Fruit fly (Drosophila melanogaster) whole organism, pupa: Measurements from ENCODE around the gene CG9467.

Source experiments
- CG10348 ChIP-seq: fragments of 200-800 bp; sonication (Bioruptor generic); IDR thresholded peaks from 2 replicates; pipeline ENCODE4 v1.3.6; 2022; ENCODE audit warnings: missing biosample characterization, missing genetic modification characterization
- CG13204 ChIP-seq: fragments of 200-800 bp; sonication (Bioruptor generic); optimal IDR thresholded peaks from 2 replicates; lab custom pipeline; 2018; ENCODE audit warnings: missing biosample characterization, mild to moderate bottlenecking, missing genetic modification characterization, moderate library complexity
- CG17806 ChIP-seq: fragments of 200-800 bp; sonication (Bioruptor generic); optimal IDR thresholded peaks from 2 replicates; lab custom pipeline; 2018; ENCODE audit warnings: missing biosample characterization, mild to moderate bottlenecking, missing genetic modification characterization, moderate library complexity
- CG32121 ChIP-seq: fragments of 200-800 bp; sonication (Bioruptor generic); IDR thresholded peaks from 2 replicates; pipeline ENCODE4 v1.3.6; 2022; ENCODE audit warnings: missing biosample characterization, missing genetic modification characterization
- CG34367 ChIP-seq: fragments of 200-800 bp; sonication (Bioruptor generic); optimal IDR thresholded peaks from 2 replicates; lab custom pipeline; 2018; ENCODE audit warnings: missing biosample characterization, mild to moderate bottlenecking, missing genetic modification characterization
- CG4496 ChIP-seq: fragments of 200-800 bp; sonication (Bioruptor generic); IDR thresholded peaks from 3 replicates; pipeline ENCODE4 v1.3.6; 2022; ENCODE audit warnings: missing biosample characterization, missing genetic modification characterization
- EcR ChIP-seq: fragments of 200-800 bp; sonication (Bioruptor generic); optimal IDR thresholded peaks from 3 replicates; lab custom pipeline; 2019; ENCODE audit warnings: missing biosample characterization, missing genetic modification characterization, mild to moderate bottlenecking, moderate library complexity, missing genetic modification reagents
- fd96Ca ChIP-seq: fragments of 200-800 bp; sonication (Bioruptor generic); IDR thresholded peaks from 3 replicates; pipeline ENCODE4 v1.3.6; 2022; ENCODE audit warnings: missing biosample characterization, missing genetic modification characterization
- rn ChIP-seq: fragments of 200-800 bp; sonication (Bioruptor generic); IDR thresholded peaks from 2 replicates; pipeline ENCODE4 v1.3.6; 2022; ENCODE audit warnings: missing biosample characterization, missing genetic modification characterization

DNA sequence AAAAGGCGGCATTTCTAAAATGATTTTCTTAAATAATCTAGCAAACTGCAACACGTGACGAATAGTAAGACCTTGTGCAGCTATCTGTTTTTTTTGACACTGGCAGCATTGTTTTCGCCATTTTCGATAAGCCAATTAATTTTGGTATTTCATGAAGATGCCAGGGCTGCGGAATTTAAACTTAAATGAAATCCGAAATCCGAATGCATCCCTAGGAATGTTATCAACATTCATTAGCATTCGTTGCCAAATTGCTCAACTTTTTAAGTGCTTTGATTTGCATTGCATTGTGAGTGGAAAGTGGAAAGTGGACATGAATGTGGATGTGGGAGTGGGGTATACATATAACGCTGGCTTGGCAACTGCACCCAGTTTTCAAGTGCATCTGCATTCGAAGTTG is 20.3 kb upstream of the CG9467 start, which contains the start of gene CG42857:
- TF ChIP-seq CG34367 = no peak
- TF ChIP-seq CG32121 (GFP tag; lab: Robert Waterston, UW) = no peak
- no peak for TF ChIP-seq fd96Ca (GFP tag; lab: Robert Waterston, UW)
- no peak for TF ChIP-seq CG17806 (tag; lab: Kevin White, UChicago)
- no peak for TF ChIP-seq CG10348 (GFP tag; lab: Robert Waterston, UW)
- no peak for TF ChIP-seq rn (GFP tag; lab: Robert Waterston, UW)
- TF ChIP-seq CG13204 (GFP tag; lab: Kevin White, UChicago) = no peak
- TF ChIP-seq EcR (GFP tag; lab: Kevin White, UChicago) = no peak
- TF ChIP-seq CG4496 = no peak
